Worm (Caenorhabditis elegans): ENCODE results near the gene eat-4.

The eat-4 gene

ce11 chrIII:9136587-9136986 lies at the start of gene eat-4:
eat-4 (plus strand) TSS chrIII:9136887.
- TF ChIP-seq fos-1 (tag; optimal IDR thresholded peaks at IDR 0.05) (no peak), unc-55 (GFP tag; optimal IDR thresholded peaks at IDR 0.05) (peak; percentile 2)

DNA sequence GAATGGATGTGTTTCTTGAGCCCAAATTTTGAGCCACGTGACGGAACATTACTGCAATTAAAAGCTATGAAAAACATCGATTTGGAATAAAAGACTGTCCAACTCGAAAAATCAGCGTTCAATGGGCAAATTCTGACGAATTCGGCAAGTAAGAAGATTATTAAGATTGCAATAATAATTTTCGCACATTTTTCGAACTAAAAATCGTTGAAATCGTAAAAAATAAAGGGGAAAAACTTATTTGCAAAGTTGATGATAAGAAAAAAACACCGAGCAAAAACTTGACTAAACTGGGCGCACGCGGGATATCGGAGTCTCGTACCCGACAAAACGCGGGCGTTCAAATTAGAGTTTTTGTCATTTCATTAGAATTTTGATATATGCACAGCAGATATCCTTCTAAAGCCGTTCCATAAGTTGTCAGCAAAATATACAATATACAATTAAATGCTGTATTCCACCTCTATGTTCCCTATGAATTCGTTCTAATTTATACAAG lies 47.3 kb upstream of the eat-4 start, which contains the start of the genes mccc-2 and mrpl-44:
TSS of gene mccc-2 (minus strand) at position 51 of the 499 bp plus-strand sequence.
TSS of gene mrpl-44 (minus strand) at position 51 of the 499 bp plus-strand sequence.
- TF ChIP-seq C34F6.9 (tag; optimal IDR thresholded peaks at IDR 0.05) = peak; percentile 36
- TF ChIP-seq lsy-2 (tag; optimal IDR thresholded peaks at IDR 0.05) = peak in 1 of 2 experiments; percentile 40
- no peak for TF ChIP-seq ztf-1 (GFP tag; conservative IDR thresholded peaks at IDR 0.05)
- TF ChIP-seq gmeb-1 (tag; optimal IDR thresholded peaks at IDR 0.05) = peak; percentile 90
- peak; percentile 51 for TF ChIP-seq unc-55 (GFP tag; optimal IDR thresholded peaks at IDR 0.05)
- TF ChIP-seq fos-1 (tag; optimal IDR thresholded peaks at IDR 0.05) = peak; percentile 7
- TF ChIP-seq ceh-16 (tag; optimal IDR thresholded peaks at IDR 0.05) = no peak

DNA sequence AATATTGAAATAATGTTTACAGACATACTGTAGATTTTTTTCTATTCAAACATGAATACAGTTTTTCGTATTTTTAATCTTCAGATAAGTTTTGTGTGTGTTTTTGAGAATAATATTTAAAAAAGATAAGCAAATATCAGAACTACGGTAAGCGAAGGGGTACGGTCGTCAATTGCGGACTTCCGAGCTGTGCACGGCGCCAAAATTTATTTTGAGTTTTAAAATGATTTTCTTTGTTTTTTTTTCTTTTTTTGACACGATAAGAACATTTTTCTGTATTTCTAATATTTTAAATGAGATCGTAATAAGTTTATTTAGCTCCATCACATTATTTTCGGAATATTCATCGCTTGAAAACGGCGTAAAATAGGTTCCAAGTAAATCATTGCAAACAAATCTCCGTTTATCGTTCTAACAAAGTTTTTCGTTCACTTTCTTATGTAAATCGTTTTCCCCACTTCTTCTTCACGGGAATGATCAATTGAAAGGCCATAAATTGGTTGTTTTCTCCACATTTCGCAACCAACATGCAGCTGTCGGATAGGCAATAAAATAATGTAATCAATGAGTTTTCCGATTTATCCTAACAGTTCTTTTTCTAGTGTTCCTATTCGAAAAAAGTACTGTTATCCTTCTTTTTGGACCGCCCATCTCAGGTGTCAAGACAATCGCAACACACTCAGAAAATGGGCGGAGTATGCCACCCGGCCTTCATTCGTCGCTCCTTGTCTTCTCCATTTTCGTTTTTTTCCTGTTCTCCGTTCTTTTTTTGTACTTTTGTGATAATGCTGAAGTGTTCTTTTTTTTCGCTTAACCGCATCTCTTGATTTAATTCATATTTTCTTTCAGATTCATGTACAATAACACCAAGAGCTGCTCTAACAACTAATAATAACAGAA lies 45.0 kb upstream of the eat-4 start, which contains the start of gene glp-1:
TSS of gene glp-1 (plus strand) at position 850 of the 900 bp plus-strand sequence.
- no peak for TF ChIP-seq zag-1 (tag; optimal IDR thresholded peaks at IDR 0.05)
- no peak for TF ChIP-seq blmp-1 (tag; optimal IDR thresholded peaks at IDR 0.05; ENCODE audit: insufficient read depth)
- TF ChIP-seq skn-1 (tag; optimal IDR thresholded peaks at IDR 0.05) = no peak

DNA sequence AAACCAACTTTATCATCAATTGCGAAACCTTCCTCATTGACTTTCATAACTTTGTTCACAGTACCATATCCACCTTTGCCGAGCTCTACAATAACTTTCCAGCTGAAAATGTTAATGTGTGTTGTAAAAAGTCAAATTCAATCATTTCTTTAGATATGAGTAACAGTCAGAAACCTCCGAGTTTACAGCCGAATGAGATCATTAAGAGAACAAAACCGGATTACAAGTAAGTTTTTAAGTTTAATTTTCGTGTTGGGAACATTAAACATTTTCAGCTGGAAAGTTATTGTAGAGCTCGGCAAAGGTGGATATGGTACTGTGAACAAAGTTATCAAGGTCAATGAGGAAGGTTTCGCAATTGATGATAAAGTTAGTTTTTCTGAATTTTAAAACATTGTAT lies 35.5 kb upstream of the eat-4 start, which contains the start of gene ZK507.1:
TSS of gene ZK507.1 (minus strand) at position 101 of the 400 bp plus-strand sequence.
- TF ChIP-seq nhr-23 (tag; optimal IDR thresholded peaks at IDR 0.05) (no peak), nhr-6 (tag; optimal IDR thresholded peaks at IDR 0.05) (no peak), elt-1 (tag; optimal IDR thresholded peaks at IDR 0.05) (no peak), ztf-4 (tag; optimal IDR thresholded peaks at IDR 0.05) (no peak), R02D3.7 (tag; optimal IDR thresholded peaks at IDR 0.05) (no peak), dmd-4 (tag; optimal IDR thresholded peaks at IDR 0.05) (no peak), ztf-1 (GFP tag; conservative IDR thresholded peaks at IDR 0.05) (no peak), skn-1 (tag; optimal IDR thresholded peaks at IDR 0.05) (no peak), Y55F3AM.14 (GFP tag; optimal IDR thresholded peaks at IDR 0.05) (no peak), ztf-11 (tag; optimal IDR thresholded peaks at IDR 0.05) (no peak), peb-1 (tag; optimal IDR thresholded peaks at IDR 0.05) (no peak), blmp-1 (tag; optimal IDR thresholded peaks at IDR 0.05; ENCODE audit: insufficient read depth) (no peak), nhr-12 (tag; optimal IDR thresholded peaks at IDR 0.05) (no peak), nhr-237 (tag; optimal IDR thresholded peaks at IDR 0.05) (no peak)

DNA sequence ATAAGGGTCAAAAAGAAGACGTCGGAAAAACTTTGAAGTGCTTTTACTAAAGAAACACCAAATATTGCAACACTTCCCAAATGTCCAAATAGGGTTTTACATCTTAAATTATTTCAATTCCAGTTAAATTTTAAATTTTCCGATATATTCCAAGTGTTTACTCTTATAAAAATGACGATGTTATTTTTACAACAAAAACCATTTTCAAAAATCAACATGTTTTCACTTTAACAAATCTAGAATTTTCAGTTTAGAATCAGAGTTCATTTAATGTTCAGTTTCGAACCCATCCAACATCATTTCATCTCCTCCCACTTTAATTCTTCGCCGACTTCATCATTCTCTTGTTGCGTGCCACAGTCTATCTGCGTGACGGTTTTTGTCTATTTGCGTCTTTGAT lies 33.0 kb upstream of the eat-4 start, which contains the start of gene dos-1:
TSS of gene dos-1 (plus strand) at position 301 of the 400 bp plus-strand sequence.
- TF ChIP-seq dmd-4 (tag; optimal IDR thresholded peaks at IDR 0.05) (no peak), nhr-10 (tag; optimal IDR thresholded peaks at IDR 0.05) (no peak), blmp-1 (tag; optimal IDR thresholded peaks at IDR 0.05; ENCODE audit: insufficient read depth) (no peak), peb-1 (tag; optimal IDR thresholded peaks at IDR 0.05) (no peak), elt-3 (tag; optimal IDR thresholded peaks at IDR 0.05) (no peak), unc-62 (GFP tag; optimal IDR thresholded peaks at IDR 0.05) (no peak)

DNA sequence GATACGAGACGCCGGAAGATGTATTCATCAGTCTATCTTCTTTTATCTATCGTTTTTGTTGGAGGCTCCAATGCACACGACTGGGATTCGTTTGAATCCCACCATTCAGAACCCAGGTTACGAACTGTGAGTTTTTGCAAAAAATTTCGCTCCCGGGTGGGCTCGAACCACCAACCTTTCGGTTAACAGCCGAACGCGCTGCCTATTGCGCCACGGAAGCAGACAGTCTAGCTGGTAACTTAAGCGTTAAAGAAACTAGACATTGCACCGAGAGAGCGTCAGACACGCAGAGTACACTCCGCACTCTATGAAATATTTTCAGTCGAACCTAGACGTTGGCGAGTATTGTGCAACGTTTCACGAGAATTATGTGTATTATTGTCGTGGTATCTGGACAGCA lies 32.6 kb upstream of the eat-4 start:
- TF ChIP-seq C34F6.9 (tag; optimal IDR thresholded peaks at IDR 0.05) (no peak), elt-3 (tag; optimal IDR thresholded peaks at IDR 0.05) (no peak), blmp-1 (tag; optimal IDR thresholded peaks at IDR 0.05; ENCODE audit: insufficient read depth) (no peak), gmeb-1 (tag; optimal IDR thresholded peaks at IDR 0.05) (peak; percentile 56), mdl-1 (tag; optimal IDR thresholded peaks at IDR 0.05) (no peak), nhr-25 (tag; optimal IDR thresholded peaks at IDR 0.05) (no peak), Y55F3AM.14 (GFP tag; optimal IDR thresholded peaks at IDR 0.05) (peak; percentile 9), sma-3 (GFP tag; optimal IDR thresholded peaks at IDR 0.05) (peak; percentile 4), nhr-21 (tag; optimal IDR thresholded peaks at IDR 0.05) (no peak), ama-1 (optimal IDR thresholded peaks at IDR 0.05) (no peak), lin-13 (GFP tag; optimal IDR thresholded peaks at IDR 0.05) (no peak), crh-2 (tag; optimal IDR thresholded peaks at IDR 0.05) (no peak), sem-4 (tag; optimal IDR thresholded peaks at IDR 0.05) (no peak), unc-55 (GFP tag; optimal IDR thresholded peaks at IDR 0.05) (peak; percentile 57), lin-11 (tag; optimal IDR thresholded peaks at IDR 0.05) (no peak), lin-39 (tag; optimal IDR thresholded peaks at IDR 0.05) (no peak), sma-9 (GFP tag; optimal IDR thresholded peaks at IDR 0.05) (peak; percentile 27), sma-9 (tag; optimal IDR thresholded peaks at IDR 0.05) (no peak), nhr-77 (tag; optimal IDR thresholded peaks at IDR 0.05) (no peak), nhr-129 (tag; optimal IDR thresholded peaks at IDR 0.05) (peak; percentile 75), mbf-1 (tag; optimal IDR thresholded peaks at IDR 0.05) (no peak), lsy-2 (tag; optimal IDR thresholded peaks at IDR 0.05) (no peak), nhr-6 (tag; optimal IDR thresholded peaks at IDR 0.05) (no peak), elt-1 (tag; optimal IDR thresholded peaks at IDR 0.05) (no peak), F13H6.1 (tag; optimal IDR thresholded peaks at IDR 0.05) (peak; percentile 23)

Data from whole organism, L2 larva.